Worm (Caenorhabditis elegans) whole organism, L1 larva: ENCODE results near the gene T24E12.10.

Experiments used
- C04F5.9 ChIP-seq: sonication (generic microtip); optimal IDR thresholded peaks from 2 replicates; lab custom pipeline; 2016; ENCODE audit warnings: missing genetic modification characterization, missing compliant biosample characterization
- C34B4.2 ChIP-seq: sonication (generic microtip); optimal IDR thresholded peaks from 2 replicates; lab custom pipeline; 2017; ENCODE audit warnings: mild to moderate bottlenecking, missing genetic modification characterization, missing compliant biosample characterization
- F16B12.6 ChIP-seq: fragments of 150-350 bp; optimal IDR thresholded peaks from 2 replicates; lab custom pipeline; 2014; ENCODE audit warnings: missing biosample characterization, missing genetic modification characterization
- Y116A8C.19 ChIP-seq: sonication (generic microtip); optimal IDR thresholded peaks from 2 replicates; lab custom pipeline; 2016; ENCODE audit warnings: missing compliant biosample characterization, missing genetic modification characterization, borderline replicate concordance
- aha-1 ChIP-seq: fragments of 150-350 bp; optimal IDR thresholded peaks from 2 replicates; lab custom pipeline; 2014; ENCODE audit warnings: missing biosample characterization, missing genetic modification characterization
- alr-1 ChIP-seq: fragments of 200-800 bp; sonication (Bioruptor generic); optimal IDR thresholded peaks from 2 replicates; lab custom pipeline; 2018; ENCODE audit warnings: borderline replicate concordance, mild to moderate bottlenecking, missing genetic modification characterization, missing compliant biosample characterization
- aly-2 ChIP-seq: fragments of 150-350 bp; optimal IDR thresholded peaks from 2 replicates; lab custom pipeline; 2014; ENCODE audit warnings: missing biosample characterization, missing genetic modification characterization
- ama-1 ChIP-seq: fragments of 150-350 bp; optimal IDR thresholded peaks from 2 replicates; lab custom pipeline; 2014
- blmp-1 ChIP-seq: fragments of 150-350 bp; optimal IDR thresholded peaks from 2 replicates; lab custom pipeline; 2014; ENCODE audit warnings: missing biosample characterization, missing genetic modification characterization
- ces-1 ChIP-seq: fragments of 150-350 bp; optimal IDR thresholded peaks from 2 replicates; lab custom pipeline; 2014; ENCODE audit warnings: missing biosample characterization, missing genetic modification reagents, missing genetic modification characterization
- dpl-1 ChIP-seq, 3 experiments: fragments of 150-350 bp in 2 of 3; sonication (generic microtip) in 1 of 3; optimal IDR thresholded peaks; 2 replicates each; lab custom pipeline; 2014 to 2017; ENCODE audit warnings: missing biosample characterization in 3 of 3, missing genetic modification characterization in 3 of 3, missing genetic modification reagents in 3 of 3
- efl-1 ChIP-seq, 4 experiments: fragments of 150-350 bp; optimal IDR thresholded peaks in 3 of 4; peaks in 1 of 4; 1 replicate in 1 of 4; 2 replicates in 3 of 4; lab custom pipeline; 2014; ENCODE audit warnings: missing biosample characterization in 2 of 4, missing genetic modification characterization in 2 of 4, missing genetic modification reagents in 2 of 4
- elt-2 ChIP-seq: sonication (generic microtip); optimal IDR thresholded peaks from 2 replicates; lab custom pipeline; 2016; ENCODE audit warnings: missing genetic modification characterization, mild to moderate bottlenecking, inconsistent platforms, missing compliant biosample characterization, missing genetic modification reagents
- fkh-10 ChIP-seq: sonication (generic microtip); optimal IDR thresholded peaks from 2 replicates; lab custom pipeline; 2017; ENCODE audit warnings: missing biosample characterization, missing genetic modification reagents, missing genetic modification characterization
- fkh-4 ChIP-seq: sonication (generic microtip); optimal IDR thresholded peaks from 2 replicates; lab custom pipeline; 2016; ENCODE audit warnings: missing compliant biosample characterization, missing genetic modification characterization, borderline replicate concordance
- fkh-8 ChIP-seq: sonication (generic microtip); optimal IDR thresholded peaks from 2 replicates; lab custom pipeline; 2016; ENCODE audit warnings: mild to moderate bottlenecking, missing genetic modification characterization, missing compliant biosample characterization
- hlh-4 ChIP-seq: sonication (generic microtip); optimal IDR thresholded peaks from 2 replicates; lab custom pipeline; 2016; ENCODE audit warnings: mild to moderate bottlenecking, missing genetic modification characterization, missing compliant biosample characterization
- hpl-2 ChIP-seq: fragments of 150-350 bp; optimal IDR thresholded peaks from 2 replicates; lab custom pipeline; 2014; ENCODE audit warnings: missing biosample characterization, missing genetic modification reagents, missing genetic modification characterization
- irx-1 ChIP-seq: sonication (generic microtip); optimal IDR thresholded peaks from 2 replicates; lab custom pipeline; 2016; ENCODE audit warnings: missing genetic modification characterization, missing compliant biosample characterization
- isw-1 ChIP-seq: fragments of 200-800 bp; sonication (Bioruptor generic); IDR thresholded peaks from 2 replicates; pipeline ENCODE4 v1.3.6; 2022; ENCODE audit warnings: missing genetic modification characterization, missing compliant biosample characterization
- lin-14 ChIP-seq: fragments of 200-800 bp; sonication (Bioruptor generic); optimal IDR thresholded peaks from 2 replicates; lab custom pipeline; 2018; ENCODE audit warnings: mild to moderate bottlenecking, missing genetic modification characterization, moderate library complexity, missing compliant biosample characterization
- lin-35 ChIP-seq, 2 experiments: fragments of 150-350 bp; optimal IDR thresholded peaks; 2 replicates each; lab custom pipeline; 2014; ENCODE audit warnings: missing biosample characterization in 2 of 2, missing genetic modification characterization in 2 of 2, missing genetic modification reagents in 2 of 2
- lir-3 ChIP-seq: sonication (generic microtip); optimal IDR thresholded peaks from 2 replicates; lab custom pipeline; 2016; ENCODE audit warnings: mild to moderate bottlenecking, missing genetic modification characterization, moderate library complexity, missing compliant biosample characterization; ENCODE audit not compliant: poor library complexity
- lsy-2 ChIP-seq, 2 experiments: fragments of 150-350 bp; optimal IDR thresholded peaks; 2 replicates each; lab custom pipeline; 2014; ENCODE audit warnings: missing biosample characterization in 2 of 2, missing genetic modification characterization in 2 of 2
- mab-9 ChIP-seq: fragments of 200-800 bp; sonication (Bioruptor generic); IDR thresholded peaks from 2 replicates; pipeline ENCODE4 v1.3.6; 2022; ENCODE audit warnings: missing genetic modification reagents, missing genetic modification characterization, missing compliant biosample characterization
- mdl-1 ChIP-seq, 2 experiments: fragments of 150-350 bp; optimal IDR thresholded peaks; 2 replicates each; lab custom pipeline; 2014 to 2017; ENCODE audit warnings: missing biosample characterization in 2 of 2, missing genetic modification characterization in 2 of 2, inconsistent platforms in 1 of 2
- mef-2 ChIP-seq: fragments of 150-350 bp; optimal IDR thresholded peaks from 2 replicates; lab custom pipeline; 2014; ENCODE audit warnings: missing biosample characterization, missing genetic modification characterization
- nhr-11 ChIP-seq: fragments of 150-350 bp; optimal IDR thresholded peaks from 2 replicates; lab custom pipeline; 2014; ENCODE audit warnings: missing biosample characterization, missing genetic modification characterization
- nhr-12 ChIP-seq: sonication (generic microtip); optimal IDR thresholded peaks from 2 replicates; lab custom pipeline; 2017; ENCODE audit warnings: missing biosample characterization, missing genetic modification characterization
- nhr-19 ChIP-seq: fragments of 200-800 bp; sonication (Bioruptor generic); conservative IDR thresholded peaks from 2 replicates; pipeline ENCODE4 v1.3.6; 2022; ENCODE audit warnings: missing genetic modification characterization, missing compliant biosample characterization
- nhr-20 ChIP-seq: sonication (generic microtip); optimal IDR thresholded peaks from 2 replicates; lab custom pipeline; 2016; ENCODE audit warnings: mild to moderate bottlenecking, missing genetic modification characterization, missing compliant biosample characterization
- nhr-71 ChIP-seq: sonication (generic microtip); optimal IDR thresholded peaks from 2 replicates; lab custom pipeline; 2016; ENCODE audit warnings: mild to moderate bottlenecking, missing genetic modification characterization, moderate library complexity, missing compliant biosample characterization
- nhr-77 ChIP-seq: fragments of 150-350 bp; optimal IDR thresholded peaks from 2 replicates; lab custom pipeline; 2014; ENCODE audit warnings: missing biosample characterization, missing genetic modification characterization
- pag-3 ChIP-seq: sonication (generic microtip); optimal IDR thresholded peaks from 2 replicates; lab custom pipeline; 2017; ENCODE audit warnings: missing genetic modification characterization, mild to moderate bottlenecking, missing compliant biosample characterization, antibody characterized with exemption, borderline replicate concordance; ENCODE audit not compliant: insufficient read depth
- pax-3 ChIP-seq: fragments of 200-800 bp; sonication (Bioruptor generic); optimal IDR thresholded peaks from 2 replicates; lab custom pipeline; 2018; ENCODE audit warnings: mild to moderate bottlenecking, missing genetic modification characterization, moderate library complexity, missing compliant biosample characterization
- sox-4 ChIP-seq: sonication (generic microtip); optimal IDR thresholded peaks from 2 replicates; lab custom pipeline; 2016; ENCODE audit warnings: missing genetic modification characterization, missing compliant biosample characterization
- sptf-1 ChIP-seq: fragments of 150-350 bp; optimal IDR thresholded peaks from 2 replicates; lab custom pipeline; 2014; ENCODE audit warnings: missing biosample characterization, missing genetic modification characterization
- swsn-7 ChIP-seq: sonication (generic microtip); optimal IDR thresholded peaks from 2 replicates; lab custom pipeline; 2016; ENCODE audit warnings: missing genetic modification characterization, missing compliant biosample characterization
- unc-30 ChIP-seq: sonication (generic microtip); optimal IDR thresholded peaks from 2 replicates; lab custom pipeline; 2017; ENCODE audit warnings: missing biosample characterization, missing genetic modification characterization
- unc-62 ChIP-seq: fragments of 150-350 bp; optimal IDR thresholded peaks from 2 replicates; lab custom pipeline; 2014; ENCODE audit warnings: missing biosample characterization, missing genetic modification reagents, missing genetic modification characterization
- ztf-11 ChIP-seq, 2 experiments: sonication (generic microtip); optimal IDR thresholded peaks; 2 replicates each; lab custom pipeline; 2016 to 2017; ENCODE audit warnings: missing genetic modification characterization in 2 of 2, missing biosample characterization in 1 of 2, missing compliant biosample characterization in 1 of 2
- ztf-4 ChIP-seq: fragments of 150-350 bp; optimal IDR thresholded peaks from 2 replicates; lab custom pipeline; 2014; ENCODE audit warnings: missing biosample characterization, missing genetic modification characterization

Gene T24E12.10

DNA sequence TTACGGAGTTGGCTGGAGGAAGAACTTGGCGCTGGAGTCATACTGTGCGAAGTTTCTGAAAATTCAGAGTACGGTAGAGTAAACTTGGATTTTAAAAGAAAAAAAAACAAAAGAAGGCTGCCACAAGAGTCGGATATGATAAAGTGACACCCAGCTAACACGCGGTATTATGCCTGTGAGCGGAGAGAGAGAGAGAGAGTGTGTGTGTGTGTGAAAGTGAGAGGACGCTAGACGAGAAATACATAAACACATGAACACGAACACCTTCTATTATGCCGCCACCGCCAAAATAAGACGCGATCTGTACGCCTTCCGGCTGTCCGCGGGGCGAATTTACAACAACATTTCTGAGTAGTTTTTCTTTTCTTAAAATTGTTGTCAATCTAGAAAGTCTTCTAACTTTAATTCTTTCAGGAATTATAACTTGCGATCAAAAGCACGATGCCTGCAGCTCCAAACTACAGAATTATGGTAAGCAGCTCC lies 36.1 kb downstream of the T24E12.10 start, which contains the start of gene F12E12.6:
Gene F12E12.6 (minus strand): TSS at position 51 of the 483 bp plus-strand sequence.
- no peak for TF ChIP-seq nhr-19 (GFP tag; lab: Robert Waterston, UW)
- TF ChIP-seq unc-62 (GFP tag; lab: Kevin White, UChicago) = no peak
- no peak for TF ChIP-seq pag-3 (tag; lab: Kevin White, UChicago)
- no peak for TF ChIP-seq ztf-4 (tag; lab: Kevin White, UChicago)
- no peak for TF ChIP-seq sptf-1 (tag; lab: Kevin White, UChicago)
- no peak for TF ChIP-seq pax-3 (tag; lab: Kevin White, UChicago)
- TF ChIP-seq fkh-4 = no peak
- no peak for TF ChIP-seq lin-14 (GFP tag; lab: Kevin White, UChicago)
- no peak for TF ChIP-seq hpl-2 (GFP tag; lab: Kevin White, UChicago)
- TF ChIP-seq unc-30 (tag; lab: Kevin White, UChicago) = no peak
- TF ChIP-seq aha-1 = no peak
- TF ChIP-seq ama-1 (lab: Kevin White, UChicago) = no peak
- TF ChIP-seq nhr-71 (tag; lab: Kevin White, UChicago) = no peak
- no peak for TF ChIP-seq swsn-7 (tag; lab: Kevin White, UChicago)
- no peak for TF ChIP-seq C04F5.9 (tag; lab: Kevin White, UChicago)
- no peak for TF ChIP-seq efl-1 (optimal IDR thresholded peaks at IDR 0.05; lab: Kevin White, UChicago)
- TF ChIP-seq efl-1 (GFP tag; optimal IDR thresholded peaks at IDR 0.05 in 1 of 2; lab: Kevin White, UChicago) = no peak
- TF ChIP-seq elt-2 (tag; lab: Kevin White, UChicago) = no peak
- TF ChIP-seq F16B12.6 = no peak
- TF ChIP-seq nhr-11 (tag; lab: Kevin White, UChicago) = no peak
- TF ChIP-seq, all 84 proteins: peak for 0

DNA sequence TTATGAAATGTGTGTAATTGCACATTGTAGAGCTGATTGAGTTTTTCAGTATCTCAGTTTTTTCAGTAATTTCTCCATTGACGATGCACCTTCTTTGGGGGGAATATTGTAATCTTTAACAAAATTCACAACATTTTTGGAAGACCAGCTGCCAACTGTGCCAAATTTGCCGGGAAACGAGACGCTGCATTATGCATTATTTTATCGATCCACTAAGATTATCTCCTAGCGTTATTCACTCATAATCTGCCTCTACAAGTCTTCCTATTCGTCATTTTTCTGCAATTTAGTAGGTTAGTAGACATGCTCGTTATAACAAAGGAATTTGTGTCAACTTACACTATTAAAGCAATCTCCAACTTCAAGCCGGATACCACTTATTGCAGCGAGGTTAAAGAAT lies 41.3 kb downstream of the T24E12.10 start, which contains the start of the genes sdz-12 and bath-31:
Gene sdz-12 (minus strand): TSS at position 101 of the 400 bp plus-strand sequence.
Gene bath-31 (plus strand): TSS at position 251 of the 400 bp plus-strand sequence.
- no peak for TF ChIP-seq fkh-10 (GFP tag; lab: Kevin White, UChicago)
- no peak for TF ChIP-seq Y116A8C.19 (tag; lab: Kevin White, UChicago)

DNA sequence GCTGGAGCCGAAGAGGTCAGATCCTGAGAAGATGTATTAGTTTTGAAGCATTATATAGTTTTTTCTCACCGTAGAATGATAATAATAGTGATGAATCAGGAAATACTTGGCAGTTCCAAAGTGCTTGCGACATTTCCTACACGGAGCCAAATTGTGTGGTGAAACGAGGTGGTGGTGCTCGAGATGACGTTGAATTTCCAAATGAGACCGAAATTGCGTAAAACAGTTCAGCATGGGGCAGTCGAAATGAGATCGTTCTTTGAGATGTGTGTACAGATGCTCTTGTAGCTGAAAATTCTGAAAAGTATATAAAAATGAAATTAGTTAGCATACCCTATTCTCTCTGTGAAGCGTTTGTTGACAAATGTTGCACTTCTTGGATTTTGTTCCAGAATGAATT lies 45.0 kb downstream of the T24E12.10 start, which contains the start of gene C46E10.8:
Gene C46E10.8 (minus strand): TSS at position 101 of the 400 bp plus-strand sequence.
- TF ChIP-seq lir-3 (tag; lab: Kevin White, UChicago) = no peak
- TF ChIP-seq lin-35 (GFP tag; optimal IDR thresholded peaks at IDR 0.05; lab: Kevin White, UChicago) = no peak
- no peak for TF ChIP-seq hlh-4
- TF ChIP-seq, all 84 proteins: peak for 0

DNA sequence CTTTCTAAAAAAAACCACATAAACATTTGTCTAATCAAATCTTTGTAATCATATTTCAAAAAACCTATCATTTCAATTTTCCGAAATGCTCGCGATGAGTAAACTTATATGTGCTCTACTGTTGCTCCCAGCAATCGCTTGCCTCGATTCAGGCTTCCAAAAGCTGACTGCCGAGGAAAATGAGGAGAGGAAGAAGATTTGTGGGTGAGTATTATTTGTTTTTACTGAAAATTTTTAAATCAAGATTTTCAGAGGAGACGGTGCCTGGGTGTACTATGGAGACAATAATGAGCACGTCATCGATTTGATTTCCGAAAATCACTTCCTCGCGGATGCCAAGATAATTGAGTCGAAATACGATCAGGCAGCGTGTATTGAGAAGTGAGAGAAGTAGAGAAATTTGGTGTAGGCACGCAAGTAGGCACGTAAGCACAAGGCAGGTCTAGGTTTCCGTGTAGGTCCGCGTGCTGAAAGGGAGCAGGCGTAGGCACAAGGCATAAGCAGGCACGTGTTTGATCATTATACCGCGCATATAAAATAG lies 48.8 kb downstream of the T24E12.10 start, which contains the start of gene C46E10.1:
Gene C46E10.1 (plus strand): TSS at position 51 of the 541 bp plus-strand sequence.
- TF ChIP-seq F16B12.6 = no peak
- TF ChIP-seq blmp-1 (tag; lab: Kevin White, UChicago) = no peak
- no peak for TF ChIP-seq lsy-2 (tag; optimal IDR thresholded peaks at IDR 0.05; lab: Kevin White, UChicago)
- TF ChIP-seq C34B4.2 (tag; lab: Kevin White, UChicago) = no peak
- TF ChIP-seq Y116A8C.19 (tag; lab: Kevin White, UChicago) = no peak
- no peak for TF ChIP-seq alr-1 (tag; lab: Kevin White, UChicago)
- TF ChIP-seq ztf-11 (tag; optimal IDR thresholded peaks at IDR 0.05; lab: Kevin White, UChicago) = no peak
- no peak for TF ChIP-seq nhr-12 (tag; lab: Kevin White, UChicago)
- TF ChIP-seq, all 84 proteins: peak for 0

DNA sequence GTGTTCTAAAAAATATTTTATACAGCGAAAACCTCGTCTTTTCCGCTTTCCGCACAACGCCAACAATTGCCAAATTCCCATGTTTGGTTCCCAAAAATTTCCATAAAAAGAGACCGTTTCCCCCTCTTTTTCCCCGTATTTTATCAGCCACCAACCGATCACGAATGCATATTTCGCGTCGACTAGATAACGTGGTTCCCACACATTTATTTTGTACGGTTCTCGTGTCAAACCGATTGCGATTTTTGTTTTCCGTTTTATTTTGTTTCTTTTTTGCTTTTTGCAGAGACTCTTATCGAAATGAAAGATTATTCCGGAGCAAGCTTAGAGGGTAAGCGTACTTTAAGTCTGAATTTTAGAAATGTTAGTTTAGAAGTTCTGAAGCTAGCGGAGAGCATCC lies 52.0 kb downstream of the T24E12.10 start, which contains the start of gene C46E10.3:
Gene C46E10.3 (plus strand): TSS at position 301 of the 400 bp plus-strand sequence.
- TF ChIP-seq mef-2 (tag; lab: Kevin White, UChicago) (no peak), efl-1 (optimal IDR thresholded peaks at IDR 0.05; lab: Kevin White, UChicago) (no peak), efl-1 (GFP tag; optimal IDR thresholded peaks at IDR 0.05 in 1 of 2; lab: Kevin White, UChicago) (no peak), mdl-1 (tag; optimal IDR thresholded peaks at IDR 0.05; lab: Kevin White, UChicago) (no peak), dpl-1 (GFP tag; optimal IDR thresholded peaks at IDR 0.05; lab: Kevin White, UChicago) (no peak), nhr-77 (tag; lab: Kevin White, UChicago) (no peak), ztf-4 (tag; lab: Kevin White, UChicago) (no peak), irx-1 (no peak), isw-1 (GFP tag; lab: Robert Waterston, UW) (no peak), mab-9 (GFP tag; lab: Robert Waterston, UW) (no peak), hpl-2 (GFP tag; lab: Kevin White, UChicago) (no peak), aha-1 (no peak), nhr-20 (tag; lab: Kevin White, UChicago) (no peak), aly-2 (tag; lab: Kevin White, UChicago) (no peak), alr-1 (tag; lab: Kevin White, UChicago) (no peak), fkh-8 (no peak), sox-4 (tag; lab: Kevin White, UChicago) (no peak), elt-2 (tag; lab: Kevin White, UChicago) (no peak), ces-1 (GFP tag; lab: Kevin White, UChicago) (no peak)
